Worm (Caenorhabditis elegans) whole organism, L4 larva: Measurements from ENCODE around the gene Y73C8B.2.

Experiments
- F26F4.8 ChIP-seq: fragments of 200-800 bp; sonication (Bioruptor generic); conservative IDR thresholded peaks from 2 replicates; pipeline ENCODE4 v1.3.6; 2022; ENCODE audit warnings: missing genetic modification characterization, missing compliant biosample characterization
- R02D3.7 ChIP-seq: fragments of 150-350 bp; sonication (generic microtip); optimal IDR thresholded peaks from 3 replicates; lab custom pipeline; 2014; ENCODE audit warnings: missing biosample characterization, missing genetic modification characterization
- T20F7.1 ChIP-seq: fragments of 200-800 bp; sonication (Bioruptor generic); optimal IDR thresholded peaks from 2 replicates; lab custom pipeline; 2018; ENCODE audit warnings: mild to moderate bottlenecking, missing genetic modification characterization, missing compliant biosample characterization
- Y105C5A.15 ChIP-seq: fragments of 200-800 bp; sonication (Bioruptor generic); IDR thresholded peaks from 2 replicates; pipeline ENCODE4 v1.3.6; 2022; ENCODE audit warnings: missing genetic modification characterization, missing compliant biosample characterization
- Y48G9A.11 ChIP-seq: fragments of 200-800 bp; sonication (Bioruptor generic); IDR thresholded peaks from 2 replicates; pipeline ENCODE4 v1.3.6; 2022; ENCODE audit warnings: missing genetic modification reagents, missing genetic modification characterization, missing compliant biosample characterization
- Y5F2A.4 ChIP-seq: fragments of 200-800 bp; sonication (Bioruptor generic); optimal IDR thresholded peaks from 2 replicates; lab custom pipeline; 2018; ENCODE audit warnings: mild to moderate bottlenecking, missing genetic modification characterization, missing compliant biosample characterization
- Y75B8A.6 ChIP-seq: fragments of 200-800 bp; sonication (Bioruptor generic); IDR thresholded peaks from 2 replicates; pipeline ENCODE4 v1.3.6; 2022; ENCODE audit warnings: missing genetic modification reagents, missing genetic modification characterization, missing compliant biosample characterization
- ZK337.2 ChIP-seq: fragments of 200-800 bp; sonication (Bioruptor generic); IDR thresholded peaks from 2 replicates; pipeline ENCODE4 v1.3.6; 2022; ENCODE audit warnings: missing genetic modification reagents, missing genetic modification characterization, missing compliant biosample characterization
- ZK546.5 ChIP-seq, 2 experiments: sonication (generic microtip); optimal IDR thresholded peaks; 2 replicates each; lab custom pipeline; 2017; ENCODE audit warnings: missing biosample characterization in 2 of 2, missing genetic modification characterization in 2 of 2
- aha-1 ChIP-seq: fragments of 150-350 bp; peaks from one replicate; lab custom pipeline; 2014; ENCODE audit warnings: missing biosample characterization, missing genetic modification characterization
- aly-2 ChIP-seq: sonication (generic microtip); optimal IDR thresholded peaks from 2 replicates; lab custom pipeline; 2018; ENCODE audit warnings: missing biosample characterization, missing genetic modification characterization
- ceh-20 ChIP-seq: fragments of 200-800 bp; sonication (Bioruptor generic); IDR thresholded peaks from 2 replicates; pipeline ENCODE4 v1.3.6; 2022; ENCODE audit warnings: missing genetic modification reagents, missing genetic modification characterization, missing compliant biosample characterization
- ceh-62 ChIP-seq: sonication (generic microtip); optimal IDR thresholded peaks from 2 replicates; lab custom pipeline; 2017; ENCODE audit warnings: missing biosample characterization, missing genetic modification characterization
- ceh-82 ChIP-seq: sonication (generic microtip); optimal IDR thresholded peaks from 2 replicates; lab custom pipeline; 2017; ENCODE audit warnings: missing biosample characterization, missing genetic modification characterization
- ces-1 ChIP-seq: fragments of 150-350 bp; sonication (generic microtip); optimal IDR thresholded peaks from 4 replicates; lab custom pipeline; 2014; ENCODE audit warnings: missing biosample characterization, missing genetic modification reagents, missing genetic modification characterization
- cey-2 ChIP-seq: sonication (generic microtip); optimal IDR thresholded peaks from 3 replicates; lab custom pipeline; 2017; ENCODE audit warnings: missing genetic modification characterization, mild to moderate bottlenecking, missing compliant biosample characterization, antibody characterized with exemption, borderline replicate concordance; ENCODE audit not compliant: insufficient read depth
- ctbp-1 ChIP-seq: fragments of 200-800 bp; sonication (Bioruptor generic); IDR thresholded peaks from 2 replicates; pipeline ENCODE4 v1.3.6; 2022; ENCODE audit warnings: missing genetic modification reagents, missing genetic modification characterization, missing compliant biosample characterization
- daf-19 ChIP-seq: fragments of 200-800 bp; sonication (Bioruptor generic); conservative IDR thresholded peaks from 2 replicates; pipeline ENCODE4 v1.3.6; 2022; ENCODE audit warnings: missing genetic modification characterization, missing compliant biosample characterization
- dmd-9 ChIP-seq: fragments of 200-800 bp; sonication (Bioruptor generic); IDR thresholded peaks from 2 replicates; pipeline ENCODE4 v1.3.6; 2022; ENCODE audit warnings: missing genetic modification reagents, missing genetic modification characterization, missing compliant biosample characterization
- egl-27 ChIP-seq: sonication (generic microtip); optimal IDR thresholded peaks from 3 replicates; lab custom pipeline; 2017; ENCODE audit warnings: missing biosample characterization, missing genetic modification reagents, missing genetic modification characterization
- gei-8 ChIP-seq: fragments of 200-800 bp; sonication (Bioruptor generic); optimal IDR thresholded peaks from 2 replicates; lab custom pipeline; 2018; ENCODE audit warnings: mild to moderate bottlenecking, missing genetic modification characterization, missing compliant biosample characterization
- hlh-30 ChIP-seq: sonication (generic microtip); optimal IDR thresholded peaks from 2 replicates; lab custom pipeline; 2017; ENCODE audit warnings: antibody characterized with exemption, mild to moderate bottlenecking, missing genetic modification characterization, missing compliant biosample characterization; ENCODE audit not compliant: insufficient read depth
- lin-38 ChIP-seq: fragments of 200-800 bp; sonication (Bioruptor generic); IDR thresholded peaks from 2 replicates; pipeline ENCODE4 v1.3.6; 2022; ENCODE audit warnings: missing genetic modification reagents, missing genetic modification characterization, missing compliant biosample characterization
- lsy-2 ChIP-seq, 2 experiments: fragments of 150-350 bp in 1 of 2; sonication (generic microtip) in 1 of 2; optimal IDR thresholded peaks; 2 replicates each; lab custom pipeline; 2014 to 2017; ENCODE audit warnings: missing biosample characterization in 2 of 2, missing genetic modification characterization in 2 of 2
- madf-5 ChIP-seq, 2 experiments: fragments of 200-800 bp; sonication (Bioruptor generic); IDR thresholded peaks; 2 replicates each; pipeline ENCODE4 v1.3.6; 2022; ENCODE audit warnings: missing compliant biosample characterization in 2 of 2, missing genetic modification characterization in 2 of 2
- mep-1 ChIP-seq: fragments of 150-350 bp; sonication (generic microtip); optimal IDR thresholded peaks from 3 replicates; lab custom pipeline; 2014; ENCODE audit warnings: missing biosample characterization, missing genetic modification characterization
- nhr-102 ChIP-seq: sonication (generic microtip); optimal IDR thresholded peaks from 2 replicates; lab custom pipeline; 2016; ENCODE audit warnings: mild to moderate bottlenecking, missing genetic modification characterization, moderate library complexity, missing compliant biosample characterization
- nhr-111 ChIP-seq: fragments of 200-800 bp; sonication (Bioruptor generic); optimal IDR thresholded peaks from 2 replicates; lab custom pipeline; 2018; ENCODE audit warnings: mild to moderate bottlenecking, missing genetic modification characterization, missing compliant biosample characterization
- nhr-237 ChIP-seq: sonication (generic microtip); optimal IDR thresholded peaks from 2 replicates; lab custom pipeline; 2017; ENCODE audit warnings: missing biosample characterization, missing genetic modification characterization
- nhr-25 ChIP-seq: sonication (generic microtip); optimal IDR thresholded peaks from 2 replicates; lab custom pipeline; 2017; ENCODE audit warnings: missing genetic modification characterization, mild to moderate bottlenecking, missing compliant biosample characterization, antibody characterized with exemption, moderate library complexity, borderline replicate concordance; ENCODE audit not compliant: insufficient read depth
- nhr-28 ChIP-seq: fragments of 150-350 bp; optimal IDR thresholded peaks from 2 replicates; lab custom pipeline; 2014; ENCODE audit warnings: missing biosample characterization, missing genetic modification characterization
- nhr-48 ChIP-seq: sonication (generic microtip); optimal IDR thresholded peaks from 2 replicates; lab custom pipeline; 2016; ENCODE audit warnings: mild to moderate bottlenecking, missing genetic modification characterization, missing compliant biosample characterization
- nhr-76 ChIP-seq: fragments of 150-350 bp; optimal IDR thresholded peaks from 2 replicates; lab custom pipeline; 2014; ENCODE audit warnings: missing biosample characterization, missing genetic modification characterization
- nhr-77 ChIP-seq: fragments of 150-350 bp; optimal IDR thresholded peaks from 2 replicates; lab custom pipeline; 2014; ENCODE audit warnings: missing biosample characterization, missing genetic modification characterization
- skn-1 ChIP-seq: fragments of 150-350 bp; optimal IDR thresholded peaks from 2 replicates; lab custom pipeline; 2014; ENCODE audit warnings: missing biosample characterization, missing genetic modification characterization
- snpc-1.2 ChIP-seq: fragments of 200-800 bp; sonication (Bioruptor generic); IDR thresholded peaks from 2 replicates; pipeline ENCODE4 v1.3.6; 2022; ENCODE audit warnings: missing genetic modification reagents, missing genetic modification characterization, missing compliant biosample characterization
- tra-1 ChIP-seq: fragments of 200-800 bp; sonication (Bioruptor generic); IDR thresholded peaks from 2 replicates; pipeline ENCODE4 v1.3.6; 2022; ENCODE audit warnings: missing genetic modification reagents, missing genetic modification characterization, missing compliant biosample characterization
- unc-130 ChIP-seq: sonication (generic microtip); optimal IDR thresholded peaks from 2 replicates; lab custom pipeline; 2016; ENCODE audit warnings: missing genetic modification reagents, missing genetic modification characterization, missing compliant biosample characterization

The Y73C8B.2 gene

DNA sequence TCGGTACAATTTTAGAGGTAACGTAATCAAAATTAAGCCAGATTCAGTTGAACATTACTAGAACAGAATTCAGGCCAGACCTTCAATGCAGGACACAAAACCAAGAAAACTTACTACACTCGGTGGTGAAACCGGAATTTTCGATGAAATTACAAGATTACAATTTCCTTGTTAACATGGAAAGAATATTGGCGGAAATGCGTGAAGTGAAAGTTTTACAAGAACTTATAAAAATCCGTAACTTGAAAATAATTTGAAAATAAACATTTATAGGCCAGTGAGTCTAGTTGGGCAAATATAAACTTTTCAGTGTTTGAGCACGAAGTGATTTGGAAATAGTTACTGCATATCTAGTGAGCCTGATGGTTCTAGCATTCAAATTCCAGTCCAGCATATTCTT lies 40.1 kb upstream of the Y73C8B.2 start, which contains the start of gene K08D9.6:
TSS of gene K08D9.6 (minus strand) at position 101 of the 400 bp plus-strand sequence.
- no peak for TF ChIP-seq nhr-28
- no peak for TF ChIP-seq Y105C5A.15
- no peak for TF ChIP-seq nhr-25 (tag; lab: Kevin White, UChicago)
- no peak for TF ChIP-seq mep-1
- TF ChIP-seq skn-1 (tag; lab: Kevin White, UChicago) = no peak
- TF ChIP-seq nhr-111 (GFP tag; lab: Kevin White, UChicago) = no peak
- no peak for TF ChIP-seq lin-38 (GFP tag; lab: Robert Waterston, UW)
- TF ChIP-seq madf-5 (GFP tag; IDR thresholded peaks at IDR 0.05; lab: Robert Waterston, UW) = no peak
- no peak for TF ChIP-seq nhr-76 (tag; lab: Kevin White, UChicago)

- TF ChIP-seq F26F4.8 (no peak), gei-8 (no peak), ces-1 (GFP tag; lab: Kevin White, UChicago) (no peak), ceh-82 (tag; lab: Kevin White, UChicago) (no peak), snpc-1.2 (GFP tag; lab: Robert Waterston, UW) (no peak), egl-27 (tag; lab: Kevin White, UChicago) (no peak), unc-130 (GFP tag; lab: Kevin White, UChicago) (no peak), dmd-9 (GFP tag; lab: Robert Waterston, UW) (no peak), daf-19 (GFP tag; lab: Robert Waterston, UW) (no peak), tra-1 (GFP tag; lab: Robert Waterston, UW) (no peak), ZK337.2 (GFP tag; lab: Robert Waterston, UW) (no peak), Y5F2A.4 (GFP tag; lab: Kevin White, UChicago) (no peak), ZK546.5 (tag; optimal IDR thresholded peaks at IDR 0.05; lab: Kevin White, UChicago) (no peak), cey-2 (tag; lab: Kevin White, UChicago) (no peak), ceh-20 (no peak)
Observed at ce11 chrV:3230597-3230996, 35.8 kb upstream of the Y73C8B.2 start, which contains the start of gene K08D9.10. Gene K08D9.10 (plus strand): TSS chrV:3230897.

DNA sequence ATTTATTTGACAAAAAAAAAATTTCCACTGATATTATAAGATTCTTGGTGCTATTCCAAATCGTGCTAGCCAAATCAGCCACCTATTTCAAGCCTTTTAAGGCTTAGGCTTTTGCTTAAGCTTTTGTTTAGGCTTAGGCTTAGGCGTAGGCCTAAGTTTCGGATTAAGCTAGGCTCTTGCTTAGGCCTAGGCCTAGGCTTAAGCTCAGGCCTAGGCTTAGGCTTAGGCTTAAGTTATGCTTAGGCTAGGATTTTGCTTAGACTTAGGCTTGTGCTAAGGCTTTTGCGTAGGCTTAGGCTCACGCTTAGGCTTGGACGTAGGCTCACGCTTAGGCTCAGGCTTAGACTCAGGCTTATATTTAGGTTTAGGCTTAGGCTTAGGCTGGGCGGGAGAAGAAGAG lies 35.3 kb upstream of the Y73C8B.2 start:
- TF ChIP-seq ceh-82 (tag; lab: Kevin White, UChicago) = no peak
- no peak for TF ChIP-seq Y75B8A.6 (GFP tag; lab: Robert Waterston, UW)
- TF ChIP-seq ctbp-1 (GFP tag; lab: Robert Waterston, UW) = no peak
- no peak for TF ChIP-seq nhr-48
- no peak for TF ChIP-seq nhr-237 (tag; lab: Kevin White, UChicago)
- TF ChIP-seq gei-8 = no peak
- TF ChIP-seq madf-5 (GFP tag; IDR thresholded peaks at IDR 0.05; lab: Robert Waterston, UW) = no peak
- no peak for TF ChIP-seq unc-130 (GFP tag; lab: Kevin White, UChicago)
- no peak for TF ChIP-seq hlh-30 (tag; lab: Kevin White, UChicago)
- no peak for TF ChIP-seq T20F7.1 (GFP tag; lab: Kevin White, UChicago)
- TF ChIP-seq R02D3.7 (tag; lab: Kevin White, UChicago) = no peak
- TF ChIP-seq Y48G9A.11 (GFP tag; lab: Robert Waterston, UW) = no peak
- no peak for TF ChIP-seq ceh-62
- TF ChIP-seq, all 104 proteins: peak for 0

ce11 chrV:3227373-3227772 lies 32.6 kb upstream of the Y73C8B.2 start, which contains the start of gene K08D9.2:
Gene K08D9.2 (plus strand): TSS chrV:3227673.
- no peak for TF ChIP-seq nhr-77 (tag; lab: Kevin White, UChicago)
- no peak for TF ChIP-seq aly-2 (tag; lab: Kevin White, UChicago)
- no peak for TF ChIP-seq nhr-102 (tag; lab: Kevin White, UChicago)
- TF ChIP-seq lsy-2 (tag; optimal IDR thresholded peaks at IDR 0.05; lab: Kevin White, UChicago) = no peak
- TF ChIP-seq hlh-30 (tag; lab: Kevin White, UChicago) = no peak
- TF ChIP-seq aha-1 (tag; lab: Kevin White, UChicago) = no peak
